Fruit fly (Drosophila melanogaster) Kc167 (cell line): ENCODE measurements around the gene Sbat.

Experiments
- Myc ChIP-seq: fragments of >200 bp; optimal IDR thresholded peaks from 2 replicates; lab custom pipeline; 2017; ENCODE audit warnings: missing external identifiers
- Sin3A ChIP-seq: fragments of >200 bp; optimal IDR thresholded peaks from 2 replicates; lab custom pipeline; 2018; ENCODE audit warnings: missing external identifiers
- h ChIP-seq: fragments of >200 bp; optimal IDR thresholded peaks from 3 replicates; lab custom pipeline; 2018; ENCODE audit warnings: missing external identifiers
- insv ChIP-seq: fragments of >200 bp; optimal IDR thresholded peaks from 3 replicates; lab custom pipeline; 2018; ENCODE audit warnings: missing external identifiers
- psq ChIP-seq: fragments of >200 bp; optimal IDR thresholded peaks from 2 replicates; lab custom pipeline; 2017; ENCODE audit warnings: missing external identifiers
- ttk ChIP-seq: sonication (Bioruptor generic); optimal IDR thresholded peaks from 2 replicates; lab custom pipeline; 2017; ENCODE audit warnings: missing external identifiers

Sbat gene

dm6 chr2L:2872309-2872932 lies 5.7 kb upstream of the Sbat start:
- TF ChIP-seq insv (lab: Kevin White, UChicago) = no peak
- TF ChIP-seq Myc (lab: Kevin White, UChicago) = no peak
- no peak for TF ChIP-seq ttk (lab: Kevin White, UChicago)
- TF ChIP-seq h = no peak
- no peak for TF ChIP-seq Sin3A (lab: Kevin White, UChicago)
- TF ChIP-seq psq = no peak

- TF ChIP-seq ttk (lab: Kevin White, UChicago) (no peak), insv (lab: Kevin White, UChicago) (no peak), Sin3A (lab: Kevin White, UChicago) (no peak), h (no peak), Myc (lab: Kevin White, UChicago) (no peak), psq (no peak)
These were observed 5.0 kb upstream of the Sbat start for dm6 chr2L:2872968-2873728.

- TF ChIP-seq psq (no peak), Sin3A (lab: Kevin White, UChicago) (no peak), ttk (lab: Kevin White, UChicago) (no peak), insv (lab: Kevin White, UChicago) (no peak), Myc (lab: Kevin White, UChicago) (no peak), h (no peak)
These were observed 4.4 kb upstream of the Sbat start for dm6 chr2L:2873729-2874127.

- TF ChIP-seq insv (lab: Kevin White, UChicago) = no peak
- TF ChIP-seq Sin3A (lab: Kevin White, UChicago) = no peak
- TF ChIP-seq Myc (lab: Kevin White, UChicago) = no peak
- no peak for TF ChIP-seq psq
- no peak for TF ChIP-seq h
- TF ChIP-seq ttk (lab: Kevin White, UChicago) = no peak
These were observed 4.0 kb upstream of the Sbat start, which contains the start of gene Ifrd1 for dm6 chr2L:2874185-2874541. Gene Ifrd1 (minus strand): TSS chr2L:2874489.

dm6 chr2L:2874542-2875194 lies 3.5 kb upstream of the Sbat start, which contains the start of gene CG8814:
Gene CG8814 (plus strand): TSS chr2L:2874890.
- TF ChIP-seq insv (lab: Kevin White, UChicago) = no peak
- TF ChIP-seq ttk (lab: Kevin White, UChicago) = no peak

dm6 chr2L:2878859-2879258 lies 715 bp downstream of the Sbat start, which contains the start of gene RabGGTb:
Gene RabGGTb (plus strand): TSS chr2L:2879112.
- no peak for TF ChIP-seq Sin3A (lab: Kevin White, UChicago)
- TF ChIP-seq h = no peak
- TF ChIP-seq ttk (lab: Kevin White, UChicago) = no peak
- TF ChIP-seq Myc (lab: Kevin White, UChicago) = no peak
- no peak for TF ChIP-seq insv (lab: Kevin White, UChicago)
- no peak for TF ChIP-seq psq

- TF ChIP-seq psq (no peak), Sin3A (lab: Kevin White, UChicago) (no peak), insv (lab: Kevin White, UChicago) (no peak), h (no peak), Myc (lab: Kevin White, UChicago) (no peak), ttk (lab: Kevin White, UChicago) (no peak)
These were observed 5.0 kb downstream of the Sbat start for dm6 chr2L:2882968-2883702.

- TF ChIP-seq psq = no peak
- TF ChIP-seq Sin3A (lab: Kevin White, UChicago) = no peak
These were observed 5.7 kb downstream of the Sbat start for dm6 chr2L:2883703-2884294.

dm6 chr2L:2884683-2885502 lies 6.7 kb downstream of the Sbat start:
- TF ChIP-seq h = no peak
- no peak for TF ChIP-seq insv (lab: Kevin White, UChicago)
- no peak for TF ChIP-seq ttk (lab: Kevin White, UChicago)
- TF ChIP-seq psq = no peak
- no peak for TF ChIP-seq Myc (lab: Kevin White, UChicago)
- no peak for TF ChIP-seq Sin3A (lab: Kevin White, UChicago)

dm6 chr2L:2885503-2886225 lies 7.5 kb downstream of the Sbat start, which contains the start of the genes NTPase and lilli:
Gene NTPase (minus strand): TSS chr2L:2885850.
Gene lilli (plus strand): TSS chr2L:2885929.
- TF ChIP-seq h (no peak), psq (no peak), insv (lab: Kevin White, UChicago) (no peak), Myc (lab: Kevin White, UChicago) (no peak), Sin3A (lab: Kevin White, UChicago) (no peak), ttk (lab: Kevin White, UChicago) (no peak)
